Worm (Caenorhabditis elegans): ENCODE measurements around the gene ttr-40.

ttr-40 gene

ce11 chrV:9370986-9371385 is 15.7 kb upstream of the ttr-40 start, which contains the start of gene E02C12.6:
TSS of gene E02C12.6 (minus strand) at chrV:9371086.
- TF ChIP-seq elt-3 (tag; optimal IDR thresholded peaks at IDR 0.05), result no peak
- TF ChIP-seq mdl-1 (tag; optimal IDR thresholded peaks at IDR 0.05), result no peak
- no peak for TF ChIP-seq ceh-16 (tag; optimal IDR thresholded peaks at IDR 0.05)
- no peak for TF ChIP-seq nhr-11 (tag; optimal IDR thresholded peaks at IDR 0.05)
- TF ChIP-seq snpc-4 (tag; optimal IDR thresholded peaks at IDR 0.05), result no peak
- TF ChIP-seq nhr-25 (tag; optimal IDR thresholded peaks at IDR 0.05), result no peak
- no peak for TF ChIP-seq nhr-12 (tag; optimal IDR thresholded peaks at IDR 0.05)
- TF ChIP-seq skn-1 (tag; optimal IDR thresholded peaks at IDR 0.05), result no peak
- TF ChIP-seq unc-62 (GFP tag; optimal IDR thresholded peaks at IDR 0.05), result no peak
- no peak for TF ChIP-seq nhr-10 (tag; optimal IDR thresholded peaks at IDR 0.05)
- TF ChIP-seq ama-1 (optimal IDR thresholded peaks at IDR 0.05), result no peak
- TF ChIP-seq zag-1 (tag; optimal IDR thresholded peaks at IDR 0.05), result no peak
- no peak for TF ChIP-seq nhr-6 (tag; optimal IDR thresholded peaks at IDR 0.05)
- TF ChIP-seq R02D3.7 (tag; optimal IDR thresholded peaks at IDR 0.05), result no peak
- TF ChIP-seq nhr-23 (tag; optimal IDR thresholded peaks at IDR 0.05), result no peak

ce11 chrV:9359674-9360073 is 4.4 kb upstream of the ttr-40 start, which contains the start of gene gpa-3:
TSS of gene gpa-3 (minus strand) at chrV:9359774.
- TF ChIP-seq alr-1 (tag; optimal IDR thresholded peaks at IDR 0.05) (no peak), fos-1 (tag; optimal IDR thresholded peaks at IDR 0.05) (no peak), ama-1 (optimal IDR thresholded peaks at IDR 0.05) (no peak), lin-13 (GFP tag; optimal IDR thresholded peaks at IDR 0.05) (no peak), nhr-21 (tag; optimal IDR thresholded peaks at IDR 0.05) (no peak), mab-5 (tag; optimal IDR thresholded peaks at IDR 0.05) (no peak), nhr-12 (tag; optimal IDR thresholded peaks at IDR 0.05) (no peak)

- TF ChIP-seq nhr-6 (tag; optimal IDR thresholded peaks at IDR 0.05) (no peak), fos-1 (tag; optimal IDR thresholded peaks at IDR 0.05) (peak; percentile 59), unc-39 (tag; optimal IDR thresholded peaks at IDR 0.05) (no peak)
Measured at ce11 chrV:9356345-9356744, 1.1 kb upstream of the ttr-40 start, which contains the start of gene ttr-49. TSS of gene ttr-49 (minus strand) at chrV:9356515.

ce11 chrV:9352947-9353346 is 2.3 kb downstream of the ttr-40 start, which contains the start of gene srx-46:
TSS of gene srx-46 (plus strand) at chrV:9353247.
- no peak for TF ChIP-seq nhr-237 (tag; optimal IDR thresholded peaks at IDR 0.05)
- no peak for TF ChIP-seq alr-1 (tag; optimal IDR thresholded peaks at IDR 0.05)
- TF ChIP-seq ztf-11 (tag; optimal IDR thresholded peaks at IDR 0.05), result no peak
- no peak for TF ChIP-seq egl-27 (tag; optimal IDR thresholded peaks at IDR 0.05)
- TF ChIP-seq mbf-1 (tag; optimal IDR thresholded peaks at IDR 0.05), result no peak
- TF ChIP-seq sem-4 (tag; optimal IDR thresholded peaks at IDR 0.05), result no peak
- no peak for TF ChIP-seq mab-5 (tag; optimal IDR thresholded peaks at IDR 0.05)
- TF ChIP-seq lin-13 (GFP tag; optimal IDR thresholded peaks at IDR 0.05), result no peak
- TF ChIP-seq nhr-10 (tag; optimal IDR thresholded peaks at IDR 0.05), result no peak
- TF ChIP-seq F13H6.1 (tag; optimal IDR thresholded peaks at IDR 0.05), result no peak

- TF ChIP-seq R02D3.7 (tag; optimal IDR thresholded peaks at IDR 0.05) (no peak), lsy-2 (tag; optimal IDR thresholded peaks at IDR 0.05) (no peak), snpc-4 (tag; optimal IDR thresholded peaks at IDR 0.05) (no peak), ztf-11 (tag; optimal IDR thresholded peaks at IDR 0.05) (no peak), ZK546.5 (tag; optimal IDR thresholded peaks at IDR 0.05) (no peak), fos-1 (tag; optimal IDR thresholded peaks at IDR 0.05) (no peak), mbf-1 (tag; optimal IDR thresholded peaks at IDR 0.05) (no peak), F13H6.1 (tag; optimal IDR thresholded peaks at IDR 0.05) (no peak), dmd-4 (tag; optimal IDR thresholded peaks at IDR 0.05) (no peak), zag-1 (tag; optimal IDR thresholded peaks at IDR 0.05) (no peak), Y55F3AM.14 (GFP tag; optimal IDR thresholded peaks at IDR 0.05) (no peak), peb-1 (tag; optimal IDR thresholded peaks at IDR 0.05) (no peak), unc-62 (GFP tag; optimal IDR thresholded peaks at IDR 0.05) (no peak), ama-1 (optimal IDR thresholded peaks at IDR 0.05) (no peak), C34F6.9 (tag; optimal IDR thresholded peaks at IDR 0.05) (no peak)
Measured at ce11 chrV:9349687-9350086, 5.6 kb downstream of the ttr-40 start, which contains the start of gene srx-47. TSS of gene srx-47 (plus strand) at chrV:9349987.

- TF ChIP-seq egl-27 (tag; optimal IDR thresholded peaks at IDR 0.05) (peak; percentile 29), unc-55 (GFP tag; optimal IDR thresholded peaks at IDR 0.05) (peak; percentile 94), lsy-2 (tag; optimal IDR thresholded peaks at IDR 0.05) (peak in 1 of 2 experiments; percentile 80), sma-3 (GFP tag; optimal IDR thresholded peaks at IDR 0.05) (peak; percentile 36), gmeb-1 (tag; optimal IDR thresholded peaks at IDR 0.05) (peak; percentile 95), nhr-129 (tag; optimal IDR thresholded peaks at IDR 0.05) (peak; percentile 79), fos-1 (tag; optimal IDR thresholded peaks at IDR 0.05) (peak; percentile 7), crh-2 (tag; optimal IDR thresholded peaks at IDR 0.05) (peak; percentile 53), elt-3 (tag; optimal IDR thresholded peaks at IDR 0.05) (no peak), zag-1 (tag; optimal IDR thresholded peaks at IDR 0.05) (no peak), Y55F3AM.14 (GFP tag; optimal IDR thresholded peaks at IDR 0.05) (no peak), R02D3.7 (tag; optimal IDR thresholded peaks at IDR 0.05) (peak; percentile 88), lin-13 (GFP tag; optimal IDR thresholded peaks at IDR 0.05) (peak; percentile 26), sma-9 (GFP tag; optimal IDR thresholded peaks at IDR 0.05) (peak; percentile 18), sma-9 (tag; optimal IDR thresholded peaks at IDR 0.05) (no peak), C34F6.9 (tag; optimal IDR thresholded peaks at IDR 0.05) (peak; percentile 83), nhr-21 (tag; optimal IDR thresholded peaks at IDR 0.05) (peak; percentile 57), nhr-23 (tag; optimal IDR thresholded peaks at IDR 0.05) (no peak), ama-1 (optimal IDR thresholded peaks at IDR 0.05) (peak; percentile 64), nhr-12 (tag; optimal IDR thresholded peaks at IDR 0.05) (no peak), nhr-6 (tag; optimal IDR thresholded peaks at IDR 0.05) (peak; percentile 29), ztf-1 (GFP tag; conservative IDR thresholded peaks at IDR 0.05) (no peak), F13H6.1 (tag; optimal IDR thresholded peaks at IDR 0.05) (no peak)
Measured at ce11 chrV:9346804-9347203, 8.5 kb downstream of the ttr-40 start, which contains the start of the genes K07B1.7 and try-5. TSS of gene K07B1.7 (minus strand) at chrV:9346962. TSS of gene try-5 (plus strand) at chrV:9347044.

Data from whole organism, L2 larva.